Fruit fly (Drosophila melanogaster): Measurements from ENCODE around the gene CG13692.
A peak's percentile ranks its signal among the peaks of the same experiment; 100 is the strongest.

CG13692 gene

dm6 chr2L:425491-425890, 3.9 kb downstream of the CG13692 start (continued):
- TF ChIP-seq ato (GFP tag; IDR thresholded peaks at IDR 0.05; ENCODE audit: partially characterized antibody) = no peak
- peak; percentile 90 for TF ChIP-seq sd (tag; optimal IDR thresholded peaks at IDR 0.05)
- no peak for TF ChIP-seq Gug (GFP tag; IDR thresholded peaks at IDR 0.05)
- peak; percentile 13 for TF ChIP-seq gem (tag; optimal IDR thresholded peaks at IDR 0.05)
- no peak for TF ChIP-seq shn (GFP tag; optimal IDR thresholded peaks at IDR 0.05)
- TF ChIP-seq Doc3 (GFP tag; IDR thresholded peaks at IDR 0.05; ENCODE audit: partially characterized antibody) = no peak
- TF ChIP-seq mirr (GFP tag; optimal IDR thresholded peaks at IDR 0.05) = peak; percentile 10
- no peak for TF ChIP-seq vvl (GFP tag; IDR thresholded peaks at IDR 0.05)
- no peak for TF ChIP-seq zen2 (GFP tag; IDR thresholded peaks at IDR 0.05; ENCODE audit: partially characterized antibody)
- TF ChIP-seq cato (GFP tag; optimal IDR thresholded peaks at IDR 0.05; ENCODE audit: borderline replicate concordance) = no peak
- no peak for TF ChIP-seq crp (GFP tag; optimal IDR thresholded peaks at IDR 0.05)
- TF ChIP-seq CG15601 (tag; optimal IDR thresholded peaks at IDR 0.05) = peak; percentile 12
- no peak for TF ChIP-seq repo (GFP tag; optimal IDR thresholded peaks at IDR 0.05)
- peak; percentile 46 for TF ChIP-seq PHDP (tag; optimal IDR thresholded peaks at IDR 0.05)
- no peak for TF ChIP-seq CG12155 (GFP tag; optimal IDR thresholded peaks at IDR 0.05)
- no peak for TF ChIP-seq CG15011 (GFP tag; optimal IDR thresholded peaks at IDR 0.05)
- no peak for TF ChIP-seq CG18476 (GFP tag; optimal IDR thresholded peaks at IDR 0.05)
- TF ChIP-seq gcm (GFP tag; optimal IDR thresholded peaks at IDR 0.05) = no peak
- TF ChIP-seq Mrtf (GFP tag; IDR thresholded peaks at IDR 0.05) = no peak
- no peak for TF ChIP-seq CG16863 (GFP tag; optimal IDR thresholded peaks at IDR 0.05)
- no peak for TF ChIP-seq p53 (GFP tag; optimal IDR thresholded peaks at IDR 0.05)
- TF ChIP-seq oc (tag; optimal IDR thresholded peaks at IDR 0.05) = no peak
- no peak for TF ChIP-seq CG4820 (GFP tag; optimal IDR thresholded peaks at IDR 0.05)
- peak; percentile 10 for TF ChIP-seq HmgZ (tag; optimal IDR thresholded peaks at IDR 0.05)
- no peak for TF ChIP-seq sima (GFP tag; optimal IDR thresholded peaks at IDR 0.05)
- TF ChIP-seq CG8359 (GFP tag; optimal IDR thresholded peaks at IDR 0.05; ENCODE audit: borderline replicate concordance) = no peak
- peak; percentile 31 for TF ChIP-seq lab (GFP tag; optimal IDR thresholded peaks at IDR 0.05)
- no peak for TF ChIP-seq Ssrp (tag; optimal IDR thresholded peaks at IDR 0.05)
- TF ChIP-seq CG10543 (GFP tag; optimal IDR thresholded peaks at IDR 0.05) = no peak
- TF ChIP-seq run (tag; optimal IDR thresholded peaks at IDR 0.05) = no peak
- TF ChIP-seq ash1 (GFP tag; optimal IDR thresholded peaks at IDR 0.05) = no peak
- no peak for TF ChIP-seq knrl (GFP tag; IDR thresholded peaks at IDR 0.05; ENCODE audit: partially characterized antibody)
- no peak for TF ChIP-seq GATAe (GFP tag; conservative IDR thresholded peaks at IDR 0.05)
- no peak for TF ChIP-seq sr (GFP tag; IDR thresholded peaks at IDR 0.05)
- peak; percentile 0 for TF ChIP-seq CrebB (tag; optimal IDR thresholded peaks at IDR 0.05)
- TF ChIP-seq CG2116 (GFP tag; optimal IDR thresholded peaks at IDR 0.05) = no peak
- TF ChIP-seq CG3407 (GFP tag; optimal IDR thresholded peaks at IDR 0.05) = no peak
- no peak for TF ChIP-seq dysf (GFP tag; IDR thresholded peaks at IDR 0.05)
- TF ChIP-seq caup (GFP tag; optimal IDR thresholded peaks at IDR 0.05; ENCODE audit: severe bottlenecking) = peak; percentile 15
- TF ChIP-seq CG31224 (GFP tag; IDR thresholded peaks at IDR 0.05) = no peak
- no peak for TF ChIP-seq abd-A (tag; optimal IDR thresholded peaks at IDR 0.05)
- TF ChIP-seq slp2 (GFP tag; optimal IDR thresholded peaks at IDR 0.05) = no peak
- no peak for TF ChIP-seq CG13296 (GFP tag; optimal IDR thresholded peaks at IDR 0.05)
- TF ChIP-seq HLH54F (GFP tag; optimal IDR thresholded peaks at IDR 0.05) = no peak
- no peak for TF ChIP-seq CG7271 (tag; optimal IDR thresholded peaks at IDR 0.05)
- TF ChIP-seq Mes4 (GFP tag; optimal IDR thresholded peaks at IDR 0.05) = no peak
- no peak for TF ChIP-seq CG8290 (GFP tag; optimal IDR thresholded peaks at IDR 0.05)
- TF ChIP-seq CG8290 (tag; optimal IDR thresholded peaks at IDR 0.05) = peak in 1 of 2 experiments; percentile 62
- TF ChIP-seq CG11696 (GFP tag; IDR thresholded peaks at IDR 0.05) = no peak
- TF ChIP-seq CG14860 (GFP tag; IDR thresholded peaks at IDR 0.05; ENCODE audit: partially characterized antibody) = no peak
- no peak for TF ChIP-seq Optix (GFP tag; IDR thresholded peaks at IDR 0.05)

All from whole organism, embryonic.